Worm (Caenorhabditis elegans): Measurements from ENCODE around the gene inx-5.

inx-5 gene

DNA sequence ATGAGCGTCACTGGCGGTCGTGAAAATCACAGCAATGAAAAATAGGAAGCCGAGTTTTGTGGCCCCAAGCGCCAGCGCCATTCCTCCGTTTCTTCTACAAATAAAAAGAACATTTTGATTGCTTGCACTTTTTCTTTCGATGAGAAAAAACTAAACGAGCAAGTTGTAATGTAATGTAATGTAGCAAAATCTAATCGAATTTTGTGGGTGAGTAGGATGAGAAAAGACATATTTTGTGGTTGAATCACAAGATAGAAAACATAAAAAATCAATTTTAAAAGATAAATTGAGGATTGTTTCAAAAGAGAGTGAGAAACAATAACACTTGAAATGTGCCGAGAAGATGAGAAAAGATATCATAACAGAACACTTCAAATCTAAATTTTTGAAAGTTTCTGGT lies 5.4 kb upstream of the inx-5 start, which contains the start of gene R09F10.5:
TSS of gene R09F10.5 (minus strand) at position 101 of the 400 bp plus-strand sequence.
- TF ChIP-seq ham-2 (GFP tag; optimal IDR thresholded peaks at IDR 0.05) (no peak), elt-3 (tag; optimal IDR thresholded peaks at IDR 0.05) (no peak), sptf-1 (tag; optimal IDR thresholded peaks at IDR 0.05) (no peak), flh-1 (GFP tag; optimal IDR thresholded peaks at IDR 0.05) (no peak), ceh-39 (tag; optimal IDR thresholded peaks at IDR 0.05) (no peak), ztf-11 (tag; optimal IDR thresholded peaks at IDR 0.05) (no peak), nhr-28 (tag; optimal IDR thresholded peaks at IDR 0.05) (no peak), lin-13 (tag; optimal IDR thresholded peaks at IDR 0.05) (no peak)

DNA sequence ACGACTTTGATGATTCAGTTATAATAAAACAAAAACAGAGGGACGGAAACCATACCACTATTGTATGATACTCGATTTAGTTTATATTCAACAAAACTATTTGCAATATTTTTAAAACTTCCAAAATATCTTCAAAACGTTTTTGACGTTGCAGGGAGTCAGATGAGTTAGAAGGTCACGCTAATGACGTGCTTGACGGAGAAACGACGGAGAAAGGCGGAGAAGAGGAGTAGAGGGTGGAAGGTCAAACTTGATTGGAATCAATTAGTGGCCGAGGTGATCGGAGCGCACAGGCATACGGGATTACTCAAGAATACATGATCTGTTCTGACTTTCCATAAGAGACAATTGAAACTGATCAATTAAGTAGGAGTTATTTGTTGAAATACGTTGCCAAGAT lies 604 bp upstream of the inx-5 start:
- no peak for TF ChIP-seq zip-8 (tag; optimal IDR thresholded peaks at IDR 0.05)
- TF ChIP-seq lin-32 (GFP tag; optimal IDR thresholded peaks at IDR 0.05), result no peak
- TF ChIP-seq blmp-1 (tag; optimal IDR thresholded peaks at IDR 0.05), result no peak
- no peak for TF ChIP-seq mls-2 (tag; optimal IDR thresholded peaks at IDR 0.05)
- TF ChIP-seq nhr-237 (tag; optimal IDR thresholded peaks at IDR 0.05), result no peak
- no peak for TF ChIP-seq snpc-4 (tag; optimal IDR thresholded peaks at IDR 0.05)
- no peak for TF ChIP-seq unc-62 (GFP tag; optimal IDR thresholded peaks at IDR 0.05)
- TF ChIP-seq mab-5 (tag; optimal IDR thresholded peaks at IDR 0.05), result no peak
- TF ChIP-seq nhr-2 (tag; optimal IDR thresholded peaks at IDR 0.05), result no peak
- TF ChIP-seq lsy-2 (tag; optimal IDR thresholded peaks at IDR 0.05), result no peak
- TF ChIP-seq drap-1 (GFP tag; optimal IDR thresholded peaks at IDR 0.05), result no peak

DNA sequence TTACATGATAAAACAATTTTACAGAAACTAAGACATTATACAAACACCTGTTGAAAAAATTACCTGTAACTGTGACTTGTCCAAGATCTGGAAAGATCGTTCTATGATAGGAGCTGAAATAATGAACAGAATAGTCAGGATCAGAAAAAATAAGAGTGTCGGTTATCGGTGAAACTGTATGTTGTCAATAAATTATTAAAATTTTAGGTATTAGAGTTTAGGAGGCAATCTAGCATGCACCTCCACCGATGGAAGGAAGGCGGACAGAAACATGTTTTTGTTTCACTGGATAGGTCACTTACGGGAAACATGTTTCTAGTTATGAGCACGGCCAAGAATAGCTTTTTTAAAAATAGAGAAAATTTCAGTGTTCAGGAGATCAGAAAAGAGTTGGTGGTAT lies 2.6 kb downstream of the inx-5 start, which contains the start of gene ced-13:
TSS of gene ced-13 (minus strand) at position 101 of the 400 bp plus-strand sequence.
- TF ChIP-seq cnd-1 (tag; optimal IDR thresholded peaks at IDR 0.05) (no peak), nhr-28 (tag; optimal IDR thresholded peaks at IDR 0.05) (no peak), unc-62 (GFP tag; optimal IDR thresholded peaks at IDR 0.05) (no peak), tbx-8 (GFP tag; optimal IDR thresholded peaks at IDR 0.05) (no peak)

DNA sequence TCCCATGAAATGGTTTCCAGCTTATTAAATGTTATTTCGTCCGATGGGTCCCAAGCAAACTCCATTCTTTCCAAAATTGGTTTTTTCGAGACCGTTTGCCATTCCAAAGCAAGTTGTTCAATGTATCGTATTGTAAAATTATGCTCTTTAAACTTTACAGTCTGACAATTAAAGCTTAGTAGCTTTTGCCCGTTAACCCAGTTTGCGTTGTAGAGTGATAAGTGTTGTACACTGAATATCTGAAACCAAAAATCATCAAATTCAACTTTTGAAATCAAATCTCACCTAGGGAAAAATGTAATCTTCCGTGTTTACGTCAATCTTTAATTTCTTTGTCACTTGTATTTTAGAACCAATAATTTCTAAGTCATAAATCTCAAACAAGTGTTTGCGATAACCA lies 4.9 kb downstream of the inx-5 start:
- no peak for TF ChIP-seq flh-1 (GFP tag; optimal IDR thresholded peaks at IDR 0.05)
- TF ChIP-seq ham-2 (GFP tag; optimal IDR thresholded peaks at IDR 0.05), result no peak
- TF ChIP-seq unc-62 (GFP tag; optimal IDR thresholded peaks at IDR 0.05), result no peak
- no peak for TF ChIP-seq sem-2 (GFP tag; optimal IDR thresholded peaks at IDR 0.05)
- TF ChIP-seq mls-2 (tag; optimal IDR thresholded peaks at IDR 0.05), result no peak
- no peak for TF ChIP-seq nhr-28 (tag; optimal IDR thresholded peaks at IDR 0.05)
- no peak for TF ChIP-seq mab-5 (tag; optimal IDR thresholded peaks at IDR 0.05)
- TF ChIP-seq lin-13 (tag; optimal IDR thresholded peaks at IDR 0.05), result no peak
- no peak for TF ChIP-seq ztf-11 (tag; optimal IDR thresholded peaks at IDR 0.05)
- TF ChIP-seq nhr-76 (tag; optimal IDR thresholded peaks at IDR 0.05), result no peak
- no peak for TF ChIP-seq pha-4 (tag; optimal IDR thresholded peaks at IDR 0.05)
- TF ChIP-seq lin-32 (GFP tag; optimal IDR thresholded peaks at IDR 0.05), result no peak
- TF ChIP-seq unc-39 (tag; optimal IDR thresholded peaks at IDR 0.05), result no peak
- TF ChIP-seq drap-1 (GFP tag; optimal IDR thresholded peaks at IDR 0.05), result no peak

DNA sequence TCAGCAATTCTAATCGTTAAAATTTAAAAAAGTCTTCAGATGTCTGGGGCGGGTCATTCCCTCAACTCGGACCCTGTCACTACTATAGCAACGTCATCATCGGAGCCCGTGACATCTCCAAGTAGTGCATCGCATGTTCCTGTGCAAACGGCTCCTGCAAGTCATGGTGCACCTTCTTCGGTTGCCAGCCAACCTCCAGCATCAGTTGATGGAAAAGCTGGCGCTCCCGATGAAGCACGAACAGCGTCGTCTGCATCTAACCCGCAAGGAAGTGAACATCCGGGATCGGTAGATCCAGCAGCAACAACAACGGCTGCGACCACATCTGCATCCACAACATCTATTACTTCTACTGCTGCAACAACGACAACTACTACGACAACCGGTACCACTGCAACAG lies 7.6 kb downstream of the inx-5 start, which contains the start of gene R09F10.3:
TSS of gene R09F10.3 (plus strand) at position 40 of the 400 bp plus-strand sequence.
- TF ChIP-seq lin-13 (tag; optimal IDR thresholded peaks at IDR 0.05), result no peak

DNA sequence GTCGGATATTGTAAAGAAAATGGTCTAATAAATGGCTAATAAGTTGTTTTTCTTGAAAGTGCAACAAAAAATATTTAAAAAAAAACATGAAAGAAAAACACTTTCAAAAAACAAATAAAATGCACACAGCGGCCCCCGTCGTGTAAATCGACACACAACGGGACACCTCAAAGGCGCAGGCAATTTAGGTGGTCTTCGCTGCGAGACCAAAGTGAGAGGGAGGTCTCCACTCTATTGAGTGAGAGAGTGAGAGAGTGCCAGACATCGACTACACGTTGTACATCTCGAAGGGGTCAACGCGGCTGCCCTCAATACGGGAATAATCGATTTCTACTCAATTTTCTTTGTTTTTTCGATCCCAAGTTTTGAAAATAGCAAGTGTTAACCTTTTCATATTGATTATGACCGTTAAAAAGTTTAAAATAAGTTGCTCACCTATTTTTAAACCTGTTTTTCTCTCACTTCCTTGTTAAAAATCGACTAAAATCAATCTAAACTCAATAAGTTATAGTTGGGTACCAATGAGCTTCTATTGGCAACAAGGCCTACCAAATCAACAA lies 15.4 kb downstream of the inx-5 start, which contains the start of gene sec-16A.2:
TSS of gene sec-16A.2 (plus strand) at position 510 of the 560 bp plus-strand sequence.
- TF ChIP-seq tbx-8 (GFP tag; optimal IDR thresholded peaks at IDR 0.05), result no peak
- TF ChIP-seq hlh-1 (tag; optimal IDR thresholded peaks at IDR 0.05), result peak; percentile 43
- no peak for TF ChIP-seq flh-1 (GFP tag; optimal IDR thresholded peaks at IDR 0.05)
- TF ChIP-seq mls-2 (tag; optimal IDR thresholded peaks at IDR 0.05), result peak; percentile 23
- no peak for TF ChIP-seq nhr-2 (tag; optimal IDR thresholded peaks at IDR 0.05)
- no peak for TF ChIP-seq ztf-11 (tag; optimal IDR thresholded peaks at IDR 0.05)
- no peak for TF ChIP-seq M03D4.4 (tag; optimal IDR thresholded peaks at IDR 0.05)
- no peak for TF ChIP-seq mab-5 (tag; optimal IDR thresholded peaks at IDR 0.05)
- peak; percentile 92 for TF ChIP-seq mep-1 (tag; optimal IDR thresholded peaks at IDR 0.05)
- no peak for TF ChIP-seq elt-3 (tag; optimal IDR thresholded peaks at IDR 0.05)
- no peak for TF ChIP-seq unc-39 (tag; optimal IDR thresholded peaks at IDR 0.05)
- no peak for TF ChIP-seq lin-32 (GFP tag; optimal IDR thresholded peaks at IDR 0.05)
- TF ChIP-seq zip-8 (tag; optimal IDR thresholded peaks at IDR 0.05), result no peak
- TF ChIP-seq sptf-1 (tag; optimal IDR thresholded peaks at IDR 0.05), result peak; percentile 33
- peak; percentile 48 for TF ChIP-seq lsy-2 (tag; optimal IDR thresholded peaks at IDR 0.05)
- no peak for TF ChIP-seq unc-62 (GFP tag; optimal IDR thresholded peaks at IDR 0.05)
- no peak for TF ChIP-seq blmp-1 (tag; optimal IDR thresholded peaks at IDR 0.05)
- peak; percentile 9 for TF ChIP-seq lin-13 (tag; optimal IDR thresholded peaks at IDR 0.05)
- TF ChIP-seq pha-4 (tag; optimal IDR thresholded peaks at IDR 0.05), result peak; percentile 59
- TF ChIP-seq unc-120 (tag; optimal IDR thresholded peaks at IDR 0.05; ENCODE audit: poor library complexity, severe bottlenecking), result peak; percentile 88
- no peak for TF ChIP-seq snpc-4 (tag; optimal IDR thresholded peaks at IDR 0.05)
- no peak for TF ChIP-seq elt-1 (tag; optimal IDR thresholded peaks at IDR 0.05; ENCODE audit: borderline replicate concordance, insufficient read depth)
- TF ChIP-seq nhr-76 (tag; optimal IDR thresholded peaks at IDR 0.05), result no peak
- TF ChIP-seq ceh-83 (GFP tag; optimal IDR thresholded peaks at IDR 0.05), result no peak
- no peak for TF ChIP-seq ceh-43 (GFP tag; optimal IDR thresholded peaks at IDR 0.05)
- TF ChIP-seq cnd-1 (tag; optimal IDR thresholded peaks at IDR 0.05), result peak; percentile 17
- peak; percentile 69 for TF ChIP-seq nhr-237 (tag; optimal IDR thresholded peaks at IDR 0.05)
- peak; percentile 68 for TF ChIP-seq ceh-39 (tag; optimal IDR thresholded peaks at IDR 0.05)
- no peak for TF ChIP-seq nhr-28 (tag; optimal IDR thresholded peaks at IDR 0.05)
- no peak for TF ChIP-seq sem-2 (GFP tag; optimal IDR thresholded peaks at IDR 0.05)
- TF ChIP-seq ces-1 (GFP tag; optimal IDR thresholded peaks at IDR 0.05), result no peak
- TF ChIP-seq nhr-12 (tag; optimal IDR thresholded peaks at IDR 0.05), result no peak
- peak; percentile 59 for TF ChIP-seq drap-1 (GFP tag; optimal IDR thresholded peaks at IDR 0.05)
- TF ChIP-seq bed-3 (GFP tag; optimal IDR thresholded peaks at IDR 0.05), result no peak

Data from whole organism, mixed stage, embryonic.